Fruit fly (Drosophila melanogaster): ENCODE data around the gene CG6567.

- TF ChIP-seq CG8478 (optimal IDR thresholded peaks at IDR 0.05) (no peak), CTCF (optimal IDR thresholded peaks at IDR 0.05) (no peak)
Measured at dm6 chr3R:10834893-10835292, 19.4 kb downstream of the CG6567 start.
